Worm (Caenorhabditis elegans): ENCODE data around the gene C29F9.8.
A peak's percentile ranks its signal among the peaks of the same experiment; 100 is the strongest.

The C29F9.8 gene

DNA sequence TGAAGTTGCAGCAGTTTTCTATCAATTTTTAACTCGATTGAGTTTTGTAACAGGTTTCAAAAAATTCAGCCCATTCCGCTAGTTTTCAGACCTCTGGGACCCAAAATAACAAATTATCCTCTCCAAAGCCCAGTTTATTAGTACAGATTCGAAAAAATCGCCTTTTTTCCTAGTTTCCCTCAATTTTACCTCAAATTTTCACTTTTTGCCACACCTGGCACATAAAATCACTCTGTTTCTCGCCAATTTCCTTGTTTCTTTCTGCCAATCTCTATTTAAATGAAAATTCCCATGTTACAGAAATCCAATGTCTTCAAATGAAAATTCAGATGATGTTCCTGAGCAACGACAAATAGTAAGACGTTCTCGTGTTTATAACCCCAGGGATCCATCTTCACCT is 35.2 kb upstream of the C29F9.8 start, which contains the start of gene pals-22:
Gene pals-22, plus strand, starts transcription at position 301 of the 400 bp plus-strand sequence.
- TF ChIP-seq set-16 (GFP tag; IDR thresholded peaks at IDR 0.05) = no peak
- TF ChIP-seq spr-3 (GFP tag; optimal IDR thresholded peaks at IDR 0.05) = no peak
- TF ChIP-seq daf-19 (GFP tag; conservative IDR thresholded peaks at IDR 0.05) = no peak
- no peak for TF ChIP-seq dve-1 (tag; optimal IDR thresholded peaks at IDR 0.05; ENCODE audit: insufficient read depth)
- TF ChIP-seq ceh-82 (tag; optimal IDR thresholded peaks at IDR 0.05) = no peak
- no peak for TF ChIP-seq dmd-8 (GFP tag; IDR thresholded peaks at IDR 0.05)
- TF ChIP-seq skn-1 (tag; optimal IDR thresholded peaks at IDR 0.05) = no peak
- TF ChIP-seq F26F4.8 (GFP tag; conservative IDR thresholded peaks at IDR 0.05) = no peak
- no peak for TF ChIP-seq ceh-44 (GFP tag; IDR thresholded peaks at IDR 0.05)
- TF ChIP-seq pha-4 (GFP tag; IDR thresholded peaks at IDR 0.05) = no peak
- TF ChIP-seq pha-4 (tag; optimal IDR thresholded peaks at IDR 0.05) = no peak
- no peak for TF ChIP-seq nhr-237 (tag; optimal IDR thresholded peaks at IDR 0.05)

DNA sequence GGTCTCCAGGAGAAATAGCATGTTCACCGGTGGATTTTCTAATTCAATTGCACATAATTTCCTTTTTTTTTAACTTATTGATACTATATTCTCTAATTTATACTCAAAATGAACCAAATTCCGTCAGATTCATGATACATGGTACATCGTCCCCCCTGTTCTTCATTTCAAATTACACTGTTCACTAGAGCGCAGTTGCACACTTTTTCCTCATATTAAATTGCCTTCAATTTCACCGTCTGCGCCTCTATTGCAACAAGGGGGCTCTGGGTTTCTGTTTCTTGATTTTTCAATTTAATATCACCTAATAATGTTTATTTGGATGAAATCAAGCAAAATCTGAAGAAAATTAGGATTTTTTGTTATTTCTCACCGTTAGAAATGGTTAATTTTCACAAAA is 34.7 kb upstream of the C29F9.8 start:
- TF ChIP-seq nhr-28 (tag; optimal IDR thresholded peaks at IDR 0.05) = peak; percentile 50
- TF ChIP-seq zfp-2 (tag; optimal IDR thresholded peaks at IDR 0.05) = no peak
- no peak for TF ChIP-seq Y75B8A.6 (GFP tag; IDR thresholded peaks at IDR 0.05)
- TF ChIP-seq zip-11 (GFP tag; IDR thresholded peaks at IDR 0.05) = no peak
- TF ChIP-seq hmg-1.1 (GFP tag; IDR thresholded peaks at IDR 0.05) = peak; percentile 26; the same call in 1 of the 2 replicates
- no peak for TF ChIP-seq nhr-76 (tag; optimal IDR thresholded peaks at IDR 0.05)
- TF ChIP-seq duxl-1 (tag; optimal IDR thresholded peaks at IDR 0.05; ENCODE audit: poor library complexity) = no peak
- peak; percentile 50 for TF ChIP-seq dpl-1 (GFP tag; optimal IDR thresholded peaks at IDR 0.05)
- no peak for TF ChIP-seq aly-2 (tag; optimal IDR thresholded peaks at IDR 0.05)
- TF ChIP-seq daf-16 (GFP tag; optimal IDR thresholded peaks at IDR 0.05) = no peak
- peak; percentile 63 for TF ChIP-seq daf-16 (tag; optimal IDR thresholded peaks at IDR 0.05)
- TF ChIP-seq mes-2 (tag; optimal IDR thresholded peaks at IDR 0.05; ENCODE audit: poor library complexity, severe bottlenecking) = peak; percentile 74
- peak; percentile 31 for TF ChIP-seq lin-13 (GFP tag; optimal IDR thresholded peaks at IDR 0.05)
- TF ChIP-seq nhr-6 (tag; optimal IDR thresholded peaks at IDR 0.05) = peak; percentile 55
- no peak for TF ChIP-seq sdz-12 (GFP tag; optimal IDR thresholded peaks at IDR 0.05)
- no peak for TF ChIP-seq zag-1 (tag; optimal IDR thresholded peaks at IDR 0.05)
- no peak for TF ChIP-seq daf-12 (tag; optimal IDR thresholded peaks at IDR 0.05)
- peak; percentile 16 for TF ChIP-seq nhr-102 (tag; optimal IDR thresholded peaks at IDR 0.05)
- TF ChIP-seq daf-19 (GFP tag; conservative IDR thresholded peaks at IDR 0.05) = no peak
- peak; percentile 78 for TF ChIP-seq aha-1 (tag)
- TF ChIP-seq dve-1 (tag; optimal IDR thresholded peaks at IDR 0.05; ENCODE audit: insufficient read depth) = peak; percentile 81
- TF ChIP-seq lin-38 (GFP tag; IDR thresholded peaks at IDR 0.05) = peak; percentile 90
- peak; percentile 36 for TF ChIP-seq hlh-30 (tag; optimal IDR thresholded peaks at IDR 0.05; ENCODE audit: insufficient read depth)
- TF ChIP-seq attf-4 (tag; optimal IDR thresholded peaks at IDR 0.05) = no peak
- TF ChIP-seq ZK337.2 (GFP tag; IDR thresholded peaks at IDR 0.05) = no peak
- peak; percentile 8 for TF ChIP-seq nhr-77 (tag; optimal IDR thresholded peaks at IDR 0.05)
- TF ChIP-seq nhr-42 (GFP tag; IDR thresholded peaks at IDR 0.05) = no peak
- TF ChIP-seq fkh-10 (GFP tag; optimal IDR thresholded peaks at IDR 0.05) = peak; percentile 20
- TF ChIP-seq rbr-2 (tag; optimal IDR thresholded peaks at IDR 0.05) = peak; percentile 62
- no peak for TF ChIP-seq tra-1 (GFP tag; IDR thresholded peaks at IDR 0.05)
- peak; percentile 6 for TF ChIP-seq ces-1 (GFP tag; optimal IDR thresholded peaks at IDR 0.05)
- no peak for TF ChIP-seq madf-5 (GFP tag; IDR thresholded peaks at IDR 0.05)
- TF ChIP-seq hlh-11 (tag; optimal IDR thresholded peaks at IDR 0.05) = peak; percentile 10
- TF ChIP-seq F10B5.3 (tag; optimal IDR thresholded peaks at IDR 0.05) = no peak
- TF ChIP-seq php-3 (GFP tag; IDR thresholded peaks at IDR 0.05) = no peak
